Worm (Caenorhabditis elegans) whole organism, late embryonic: ENCODE data around the gene zip-7.

Experiments
- C08G9.2 ChIP-seq: sonication (generic microtip); optimal IDR thresholded peaks from 2 replicates; lab custom pipeline; 2016; ENCODE audit warnings: mild to moderate bottlenecking, missing genetic modification characterization, moderate library complexity, missing compliant biosample characterization
- K09A11.1 ChIP-seq: sonication (generic microtip); optimal IDR thresholded peaks from 2 replicates; lab custom pipeline; 2017; ENCODE audit warnings: antibody characterized with exemption, mild to moderate bottlenecking, missing genetic modification characterization, missing compliant biosample characterization; ENCODE audit not compliant: insufficient read depth
- T23F11.4 ChIP-seq: fragments of 200-800 bp; sonication (Bioruptor generic); optimal IDR thresholded peaks from 2 replicates; lab custom pipeline; 2018; ENCODE audit warnings: mild to moderate bottlenecking, missing genetic modification characterization, missing compliant biosample characterization
- Y22D7AL.16 ChIP-seq: sonication (generic microtip); optimal IDR thresholded peaks from 2 replicates; lab custom pipeline; 2016; ENCODE audit warnings: missing genetic modification characterization, missing compliant biosample characterization
- ama-1 ChIP-seq: fragments of 150-350 bp; optimal IDR thresholded peaks from 2 replicates; lab custom pipeline; 2014
- ceh-18 ChIP-seq: sonication (generic microtip); optimal IDR thresholded peaks from 2 replicates; lab custom pipeline; 2016; ENCODE audit warnings: missing genetic modification characterization, missing compliant biosample characterization
- ceh-19 ChIP-seq: fragments of 200-800 bp; sonication (Bioruptor generic); optimal IDR thresholded peaks from 2 replicates; lab custom pipeline; 2018; ENCODE audit warnings: mild to moderate bottlenecking, missing genetic modification characterization, missing compliant biosample characterization
- ceh-22 ChIP-seq: sonication (generic microtip); optimal IDR thresholded peaks from 2 replicates; lab custom pipeline; 2017; ENCODE audit warnings: missing biosample characterization, missing genetic modification characterization
- ceh-24 ChIP-seq: sonication (generic microtip); optimal IDR thresholded peaks from 2 replicates; lab custom pipeline; 2016; ENCODE audit warnings: mild to moderate bottlenecking, missing genetic modification characterization, missing compliant biosample characterization
- ceh-31 ChIP-seq: sonication (generic microtip); optimal IDR thresholded peaks from 2 replicates; lab custom pipeline; 2016; ENCODE audit warnings: missing genetic modification characterization, missing compliant biosample characterization
- ceh-34 ChIP-seq: sonication (generic microtip); optimal IDR thresholded peaks from 2 replicates; lab custom pipeline; 2016; ENCODE audit warnings: mild to moderate bottlenecking, missing genetic modification characterization, missing compliant biosample characterization
- ceh-45 ChIP-seq: fragments of 200-800 bp; sonication (Bioruptor generic); IDR thresholded peaks from 2 replicates; pipeline ENCODE4 v1.3.6; 2022; ENCODE audit warnings: missing genetic modification reagents, missing genetic modification characterization, missing compliant biosample characterization
- ceh-48 ChIP-seq: sonication (generic microtip); optimal IDR thresholded peaks from 2 replicates; lab custom pipeline; 2016; ENCODE audit warnings: missing genetic modification characterization, inconsistent platforms, missing compliant biosample characterization
- ceh-6 ChIP-seq: fragments of 200-800 bp; sonication (Bioruptor generic); optimal IDR thresholded peaks from 2 replicates; lab custom pipeline; 2018; ENCODE audit warnings: mild to moderate bottlenecking, missing genetic modification characterization, missing compliant biosample characterization
- che-1 ChIP-seq: sonication (generic microtip); optimal IDR thresholded peaks from 2 replicates; lab custom pipeline; 2016; ENCODE audit warnings: mild to moderate bottlenecking, missing genetic modification characterization, missing compliant biosample characterization
- dmd-4 ChIP-seq: sonication (generic microtip); optimal IDR thresholded peaks from 2 replicates; lab custom pipeline; 2016; ENCODE audit warnings: borderline replicate concordance, missing genetic modification characterization, missing compliant biosample characterization
- dve-1 ChIP-seq: sonication (generic microtip); optimal IDR thresholded peaks from 2 replicates; lab custom pipeline; 2017; ENCODE audit warnings: antibody characterized with exemption, mild to moderate bottlenecking, missing genetic modification characterization, missing compliant biosample characterization
- elt-4 ChIP-seq: sonication (generic microtip); optimal IDR thresholded peaks from 2 replicates; lab custom pipeline; 2016; ENCODE audit warnings: missing genetic modification characterization, missing compliant biosample characterization
- ets-4 ChIP-seq: sonication (generic microtip); optimal IDR thresholded peaks from 2 replicates; lab custom pipeline; 2016; ENCODE audit warnings: missing genetic modification characterization, missing compliant biosample characterization
- eyg-1 ChIP-seq: sonication (generic microtip); optimal IDR thresholded peaks from 2 replicates; lab custom pipeline; 2016; ENCODE audit warnings: missing genotype, missing genetic modification characterization, missing compliant biosample characterization
- fax-1 ChIP-seq: sonication (generic microtip); optimal IDR thresholded peaks from 2 replicates; lab custom pipeline; 2016; ENCODE audit warnings: missing genotype, missing genetic modification characterization, missing compliant biosample characterization
- fkh-10 ChIP-seq: fragments of 150-350 bp; optimal IDR thresholded peaks from 2 replicates; lab custom pipeline; 2014; ENCODE audit warnings: missing biosample characterization, missing genetic modification reagents, missing genetic modification characterization
- fkh-6 ChIP-seq: sonication (generic microtip); optimal IDR thresholded peaks from 2 replicates; lab custom pipeline; 2016; ENCODE audit warnings: missing genetic modification characterization, missing compliant biosample characterization
- gmeb-2 ChIP-seq: sonication (generic microtip); optimal IDR thresholded peaks from 2 replicates; lab custom pipeline; 2016; ENCODE audit warnings: missing genetic modification characterization, inconsistent platforms, missing compliant biosample characterization
- hlh-15 ChIP-seq: sonication (generic microtip); optimal IDR thresholded peaks from 2 replicates; lab custom pipeline; 2016; ENCODE audit warnings: missing genetic modification characterization, missing compliant biosample characterization
- hlh-30 ChIP-seq: sonication (generic microtip); optimal IDR thresholded peaks from 2 replicates; lab custom pipeline; 2017; ENCODE audit warnings: antibody characterized with exemption, missing genetic modification characterization, missing compliant biosample characterization; ENCODE audit not compliant: insufficient read depth
- lin-11 ChIP-seq: fragments of 200-800 bp; sonication (Bioruptor generic); optimal IDR thresholded peaks from 2 replicates; lab custom pipeline; 2018; ENCODE audit warnings: mild to moderate bottlenecking, missing genetic modification characterization, missing compliant biosample characterization
- madf-2 ChIP-seq: sonication (generic microtip); optimal IDR thresholded peaks from 2 replicates; lab custom pipeline; 2017; ENCODE audit warnings: missing genetic modification characterization, missing compliant biosample characterization
- mec-3 ChIP-seq: sonication (generic microtip); optimal IDR thresholded peaks from 2 replicates; lab custom pipeline; 2016; ENCODE audit warnings: borderline replicate concordance, missing genetic modification characterization, missing compliant biosample characterization
- nfya-1 ChIP-seq: sonication (generic microtip); optimal IDR thresholded peaks from 2 replicates; lab custom pipeline; 2017; ENCODE audit warnings: missing genetic modification characterization, mild to moderate bottlenecking, missing compliant biosample characterization, antibody characterized with exemption, moderate library complexity
- nhr-11 ChIP-seq: fragments of 150-350 bp; optimal IDR thresholded peaks from 2 replicates; lab custom pipeline; 2014; ENCODE audit warnings: missing biosample characterization, missing genetic modification characterization
- nhr-232 ChIP-seq: sonication (generic microtip); optimal IDR thresholded peaks from 2 replicates; lab custom pipeline; 2016; ENCODE audit warnings: missing genetic modification characterization, missing compliant biosample characterization
- odd-2 ChIP-seq: sonication (generic microtip); optimal IDR thresholded peaks from 2 replicates; lab custom pipeline; 2017; ENCODE audit warnings: antibody characterized with exemption, mild to moderate bottlenecking, missing genetic modification characterization, missing compliant biosample characterization
- pag-3 ChIP-seq: sonication (generic microtip); optimal IDR thresholded peaks from 2 replicates; lab custom pipeline; 2016; ENCODE audit warnings: missing compliant biosample characterization, missing genetic modification characterization, borderline replicate concordance
- pha-2 ChIP-seq: sonication (generic microtip); optimal IDR thresholded peaks from 2 replicates; lab custom pipeline; 2017; ENCODE audit warnings: mild to moderate bottlenecking, missing genetic modification characterization, missing compliant biosample characterization
- pha-4 ChIP-seq: fragments of 150-350 bp; optimal IDR thresholded peaks from 2 replicates; lab custom pipeline; 2018; ENCODE audit warnings: missing biosample characterization, missing genetic modification reagents, missing genetic modification characterization
- rnt-1 ChIP-seq: sonication (generic microtip); optimal IDR thresholded peaks from 2 replicates; lab custom pipeline; 2016; ENCODE audit warnings: missing genetic modification characterization, missing compliant biosample characterization
- sdc-2 ChIP-seq: sonication (generic microtip); optimal IDR thresholded peaks from 2 replicates; lab custom pipeline; 2016; ENCODE audit warnings: missing genotype, missing genetic modification characterization, missing compliant biosample characterization
- sox-2 ChIP-seq: fragments of 200-800 bp; sonication (Bioruptor generic); IDR thresholded peaks from 2 replicates; pipeline ENCODE4 v1.3.6; 2022; ENCODE audit warnings: missing genetic modification reagents, missing genetic modification characterization, missing compliant biosample characterization
- tbx-2 ChIP-seq: sonication (generic microtip); optimal IDR thresholded peaks from 2 replicates; lab custom pipeline; 2016; ENCODE audit warnings: missing genetic modification characterization, missing compliant biosample characterization
- tbx-7 ChIP-seq: sonication (generic microtip); optimal IDR thresholded peaks from 2 replicates; lab custom pipeline; 2016; ENCODE audit warnings: missing genotype, missing genetic modification characterization, missing compliant biosample characterization
- ttx-3 ChIP-seq: sonication (generic microtip); optimal IDR thresholded peaks from 2 replicates; lab custom pipeline; 2016; ENCODE audit warnings: missing genetic modification reagents, missing genetic modification characterization, missing compliant biosample characterization
- unc-3 ChIP-seq, 2 experiments: fragments of 200-800 bp in 1 of 2; sonication (Bioruptor generic) in 1 of 2; sonication (generic microtip) in 1 of 2; conservative IDR thresholded peaks in 1 of 2; optimal IDR thresholded peaks in 1 of 2; 2 replicates each; pipeline versions ENCODE4 v1.3.6 to Lab custom; 2016 to 2022; ENCODE audit warnings: missing compliant biosample characterization in 2 of 2, missing genetic modification characterization in 2 of 2, missing genetic modification reagents in 1 of 2
- unc-42 ChIP-seq: sonication (generic microtip); optimal IDR thresholded peaks from 2 replicates; lab custom pipeline; 2016; ENCODE audit warnings: missing genotype, missing genetic modification characterization, missing compliant biosample characterization
- unc-55 ChIP-seq: sonication (generic microtip); optimal IDR thresholded peaks from 2 replicates; lab custom pipeline; 2017; ENCODE audit warnings: missing biosample characterization, missing genetic modification reagents, missing genetic modification characterization
- ztf-16 ChIP-seq: sonication (generic microtip); optimal IDR thresholded peaks from 2 replicates; lab custom pipeline; 2017; ENCODE audit warnings: missing genetic modification characterization, missing compliant biosample characterization

Gene zip-7

ce11 chrIV:16489958-16490357 is 15.5 kb downstream of the zip-7 start:
- TF ChIP-seq rnt-1 (tag; lab: Kevin White, UChicago), result no peak
- peak; percentile 4 for TF ChIP-seq ztf-16 (tag; lab: Kevin White, UChicago)
- peak; percentile 30 for TF ChIP-seq ama-1 (lab: Kevin White, UChicago)
- 0 out of 2 replicates have a peak, but pooled peaks have one; percentile 3 for TF ChIP-seq sox-2 (GFP tag; lab: Robert Waterston, UW)
- TF ChIP-seq pha-4 (tag; lab: Kevin White, UChicago), result no peak
- no peak for TF ChIP-seq ceh-48 (tag; lab: Kevin White, UChicago)
- no peak for TF ChIP-seq ets-4 (tag; lab: Kevin White, UChicago)
- no peak for TF ChIP-seq ceh-24 (tag; lab: Kevin White, UChicago)
- TF ChIP-seq sdc-2 (tag; lab: Kevin White, UChicago), result no peak
- TF ChIP-seq hlh-15, result no peak
- TF ChIP-seq Y22D7AL.16, result no peak
- peak; percentile 38 for TF ChIP-seq tbx-2 (tag; lab: Kevin White, UChicago)
- peak; percentile 62 for TF ChIP-seq nfya-1 (tag; lab: Kevin White, UChicago)
- no peak for TF ChIP-seq ceh-45 (GFP tag; lab: Robert Waterston, UW)
- peak; percentile 2 for TF ChIP-seq madf-2 (tag; lab: Kevin White, UChicago)
- no peak for TF ChIP-seq nhr-232 (tag; lab: Kevin White, UChicago)
- no peak for TF ChIP-seq fkh-6 (tag; lab: Kevin White, UChicago)
- TF ChIP-seq ceh-6 (GFP tag; lab: Kevin White, UChicago), result no peak
- TF ChIP-seq gmeb-2 (tag; lab: Kevin White, UChicago), result no peak
- TF ChIP-seq pha-2 (tag; lab: Kevin White, UChicago), result no peak
- TF ChIP-seq nhr-11 (tag; lab: Kevin White, UChicago), result no peak
- TF ChIP-seq unc-55 (GFP tag; lab: Kevin White, UChicago), result peak; percentile 38
- TF ChIP-seq ttx-3 (tag; lab: Kevin White, UChicago), result no peak
- no peak for TF ChIP-seq tbx-7
- peak; percentile 17 for TF ChIP-seq ceh-31
- no peak for TF ChIP-seq eyg-1 (tag; lab: Kevin White, UChicago)
- TF ChIP-seq odd-2 (tag; lab: Kevin White, UChicago), result no peak
- TF ChIP-seq che-1 (tag; lab: Kevin White, UChicago), result no peak
- peak; percentile 26 for TF ChIP-seq dve-1 (tag; lab: Kevin White, UChicago)
- peak; percentile 3 for TF ChIP-seq ceh-18
- TF ChIP-seq K09A11.1 (tag; lab: Kevin White, UChicago), result no peak
- no peak for TF ChIP-seq fkh-10 (GFP tag; lab: Kevin White, UChicago)
- TF ChIP-seq lin-11 (tag; lab: Kevin White, UChicago), result no peak

DNA sequence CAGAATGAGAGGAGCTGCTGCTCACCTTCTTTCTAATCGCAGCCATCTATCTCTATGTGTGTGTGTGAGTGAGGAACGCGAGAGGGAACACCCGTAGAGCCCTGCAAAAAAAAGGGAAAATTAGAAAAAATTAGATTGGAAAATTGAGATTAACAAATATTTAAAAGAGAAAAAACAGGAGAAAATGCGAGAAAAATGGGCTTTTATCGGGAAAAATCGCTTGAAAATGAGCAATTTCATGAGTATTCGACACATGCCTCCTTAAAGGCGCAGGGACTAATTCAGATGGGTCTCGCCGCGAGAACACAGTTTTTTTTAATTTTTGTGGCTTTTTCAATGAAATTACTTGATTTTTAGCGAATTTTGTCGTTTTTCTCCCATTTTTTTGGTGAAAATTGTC is 16.6 kb downstream of the zip-7 start, which contains the start of gene rho-1:
TSS of gene rho-1 (minus strand) at position 101 of the 400 bp plus-strand sequence.
- TF ChIP-seq ceh-45 (GFP tag; lab: Robert Waterston, UW), result no peak
- TF ChIP-seq ceh-19 (GFP tag; lab: Kevin White, UChicago), result no peak
- TF ChIP-seq, all 69 proteins: peak for 0

- TF ChIP-seq gmeb-2 (tag; lab: Kevin White, UChicago) (no peak), ceh-6 (GFP tag; lab: Kevin White, UChicago) (no peak), ets-4 (tag; lab: Kevin White, UChicago) (no peak), T23F11.4 (GFP tag; lab: Kevin White, UChicago) (no peak), K09A11.1 (tag; lab: Kevin White, UChicago) (no peak), elt-4 (tag; lab: Kevin White, UChicago) (no peak), pag-3 (tag; lab: Kevin White, UChicago) (no peak), fax-1 (tag; lab: Kevin White, UChicago) (no peak), unc-3 (GFP tag; conservative IDR thresholded peaks at IDR 0.05; lab: Robert Waterston, UW) (no peak), unc-3 (tag; optimal IDR thresholded peaks at IDR 0.05; lab: Kevin White, UChicago) (no peak), sdc-2 (tag; lab: Kevin White, UChicago) (no peak), pha-4 (tag; lab: Kevin White, UChicago) (no peak), ceh-34 (tag; lab: Kevin White, UChicago) (no peak), nhr-11 (tag; lab: Kevin White, UChicago) (no peak), dmd-4 (tag; lab: Kevin White, UChicago) (no peak), hlh-30 (tag; lab: Kevin White, UChicago) (no peak), mec-3 (no peak), unc-42 (no peak), ceh-22 (tag; lab: Kevin White, UChicago) (no peak), C08G9.2 (tag; lab: Kevin White, UChicago) (no peak)
Measured at ce11 chrIV:16483273-16484204, 21.9 kb downstream of the zip-7 start.
